Fruit fly (Drosophila melanogaster): ENCODE data around the gene CG17298.

Gene CG17298

dm6 chr3R:21268873-21269272 is 14.1 kb upstream of the CG17298 start, which contains the start of gene Rab1 (continued):
- TF ChIP-seq mld (GFP tag; IDR thresholded peaks at IDR 0.05; ENCODE audit: partially characterized antibody), result no peak
- TF ChIP-seq ase (GFP tag; IDR thresholded peaks at IDR 0.05), result no peak
- no peak for TF ChIP-seq CG15479 (GFP tag; optimal IDR thresholded peaks at IDR 0.05)
- no peak for TF ChIP-seq unc-4 (GFP tag; IDR thresholded peaks at IDR 0.05; ENCODE audit: partially characterized antibody)
- TF ChIP-seq cwo (GFP tag; optimal IDR thresholded peaks at IDR 0.05), result no peak
- TF ChIP-seq BtbVII (GFP tag; optimal IDR thresholded peaks at IDR 0.05), result peak; percentile 56
- no peak for TF ChIP-seq Jarid2 (GFP tag; optimal IDR thresholded peaks at IDR 0.05)
- peak; percentile 28; the same call in 1 of the 2 replicates for TF ChIP-seq amos (GFP tag; IDR thresholded peaks at IDR 0.05; ENCODE audit: partially characterized antibody)
- TF ChIP-seq CG17385 (GFP tag; optimal IDR thresholded peaks at IDR 0.05), result peak; percentile 19
- TF ChIP-seq CG10431 (GFP tag; optimal IDR thresholded peaks at IDR 0.05), result no peak
- TF ChIP-seq vvl (GFP tag; IDR thresholded peaks at IDR 0.05), result peak; percentile 71
- peak; percentile 35 for TF ChIP-seq fu2 (GFP tag; optimal IDR thresholded peaks at IDR 0.05)
- peak; percentile 73 for TF ChIP-seq sob (GFP tag; IDR thresholded peaks at IDR 0.05)
- TF ChIP-seq CG2120 (GFP tag; optimal IDR thresholded peaks at IDR 0.05), result peak; percentile 65
- no peak for TF ChIP-seq schlank (tag; optimal IDR thresholded peaks at IDR 0.05)
- peak; percentile 41 for TF ChIP-seq ERR (GFP tag; optimal IDR thresholded peaks at IDR 0.05)
- TF ChIP-seq Ptx1 (GFP tag; IDR thresholded peaks at IDR 0.05), result 0 out of 2 replicates have a peak, but pooled peaks have one; percentile 26
- peak; percentile 43 for TF ChIP-seq CG2712 (tag; optimal IDR thresholded peaks at IDR 0.05)
- TF ChIP-seq B-H2 (GFP tag; optimal IDR thresholded peaks at IDR 0.05), result peak; percentile 78
- no peak for TF ChIP-seq CG3407 (GFP tag; optimal IDR thresholded peaks at IDR 0.05)
- peak; percentile 30 for TF ChIP-seq CG9797 (GFP tag; optimal IDR thresholded peaks at IDR 0.05)
- no peak for TF ChIP-seq Asciz (GFP tag; optimal IDR thresholded peaks at IDR 0.05)
- TF ChIP-seq phol (tag; optimal IDR thresholded peaks at IDR 0.05), result peak; percentile 96
- TF ChIP-seq onecut (GFP tag; IDR thresholded peaks at IDR 0.05), result peak; percentile 44; the same call in 1 of the 2 replicates
- TF ChIP-seq CG17568 (GFP tag; optimal IDR thresholded peaks at IDR 0.05), result peak; percentile 5
- TF ChIP-seq ato (GFP tag; IDR thresholded peaks at IDR 0.05; ENCODE audit: partially characterized antibody), result no peak
- peak; percentile 41; the same call in 1 of the 2 replicates for TF ChIP-seq lmd (GFP tag; IDR thresholded peaks at IDR 0.05)
- no peak for TF ChIP-seq CG6813 (GFP tag; optimal IDR thresholded peaks at IDR 0.05)
- no peak for TF ChIP-seq pnt (GFP tag; optimal IDR thresholded peaks at IDR 0.05)
- no peak for TF ChIP-seq hb (GFP tag; IDR thresholded peaks at IDR 0.05; ENCODE audit: partially characterized antibody)
- TF ChIP-seq CG3838 (GFP tag; optimal IDR thresholded peaks at IDR 0.05), result no peak
- TF ChIP-seq CG1602 (GFP tag; optimal IDR thresholded peaks at IDR 0.05), result no peak
- TF ChIP-seq Myb (GFP tag; optimal IDR thresholded peaks at IDR 0.05), result peak; percentile 46
- peak; percentile 22 for TF ChIP-seq maf-S (GFP tag; optimal IDR thresholded peaks at IDR 0.05)
- TF ChIP-seq Trl (optimal IDR thresholded peaks at IDR 0.05), result no peak
- TF ChIP-seq Trl (GFP tag; optimal IDR thresholded peaks at IDR 0.05), result peak; percentile 16
- TF ChIP-seq CG12769 (tag; optimal IDR thresholded peaks at IDR 0.05), result peak; percentile 73
- TF ChIP-seq CG13894 (tag; optimal IDR thresholded peaks at IDR 0.05), result peak; percentile 28
- TF ChIP-seq dpn (GFP tag; optimal IDR thresholded peaks at IDR 0.05), result peak; percentile 29 to 33
- peak; percentile 11 for TF ChIP-seq Ssrp (tag; optimal IDR thresholded peaks at IDR 0.05)
- TF ChIP-seq CG17359 (tag; optimal IDR thresholded peaks at IDR 0.05), result peak; percentile 22
- TF ChIP-seq sr (GFP tag; IDR thresholded peaks at IDR 0.05), result peak; percentile 97
- TF ChIP-seq CG11723 (GFP tag; optimal IDR thresholded peaks at IDR 0.05), result peak; percentile 19
- peak; percentile 1 for TF ChIP-seq repo (GFP tag; optimal IDR thresholded peaks at IDR 0.05)
- TF ChIP-seq CHES-1-like (GFP tag; optimal IDR thresholded peaks at IDR 0.05), result no peak
- TF ChIP-seq H15 (GFP tag; IDR thresholded peaks at IDR 0.05), result no peak
- peak; percentile 28 for TF ChIP-seq Fer1 (GFP tag; optimal IDR thresholded peaks at IDR 0.05)
- TF ChIP-seq CG33213 (GFP tag; optimal IDR thresholded peaks at IDR 0.05), result peak; percentile 4
- no peak for TF ChIP-seq gem (tag; optimal IDR thresholded peaks at IDR 0.05)
- TF ChIP-seq ap (GFP tag; IDR thresholded peaks at IDR 0.05), result no peak
- no peak for TF ChIP-seq Six4 (GFP tag; optimal IDR thresholded peaks at IDR 0.05)

Data from whole organism, embryonic.